Fruit fly (Drosophila melanogaster) whole organism, adult: ENCODE results near the gene Nopp140.

ENCODE experiments used
- CG11617 ChIP-seq: fragments of 200-800 bp; sonication (Bioruptor generic); optimal IDR thresholded peaks from 2 replicates; lab custom pipeline; 2017; ENCODE audit warnings: mild to moderate bottlenecking, missing biosample characterization, missing genetic modification reagents, missing genetic modification characterization
- CG12768 ChIP-seq: fragments of 200-800 bp; sonication (Bioruptor generic); optimal IDR thresholded peaks from 2 replicates; lab custom pipeline; 2017; ENCODE audit warnings: missing biosample characterization, missing genetic modification characterization, mild to moderate bottlenecking, moderate library complexity, missing genetic modification reagents
- CG14711 ChIP-seq: fragments of 200-800 bp; sonication (Bioruptor generic); optimal IDR thresholded peaks from 2 replicates; lab custom pipeline; 2018; ENCODE audit warnings: missing biosample characterization, mild to moderate bottlenecking, missing genetic modification characterization, moderate library complexity
- CG1620 ChIP-seq: fragments of 200-800 bp; sonication (Bioruptor generic); optimal IDR thresholded peaks from 2 replicates; lab custom pipeline; 2016; ENCODE audit warnings: missing biosample characterization, missing genetic modification characterization
- CG33017 ChIP-seq: fragments of 200-800 bp; sonication (Bioruptor generic); optimal IDR thresholded peaks from 2 replicates; lab custom pipeline; 2018; ENCODE audit warnings: missing biosample characterization, mild to moderate bottlenecking, missing genetic modification characterization, moderate library complexity
- CG5204 ChIP-seq: fragments of 200-800 bp; sonication (Bioruptor generic); optimal IDR thresholded peaks from 2 replicates; lab custom pipeline; 2016; ENCODE audit warnings: missing biosample characterization, missing genetic modification characterization
- CG7045 ChIP-seq: fragments of 200-800 bp; sonication (Bioruptor generic); optimal IDR thresholded peaks from 2 replicates; lab custom pipeline; 2017; ENCODE audit warnings: missing biosample characterization, mild to moderate bottlenecking, missing genetic modification characterization
- CG7101 ChIP-seq: fragments of 200-800 bp; sonication (Bioruptor generic); optimal IDR thresholded peaks from 2 replicates; lab custom pipeline; 2018; ENCODE audit warnings: missing biosample characterization, mild to moderate bottlenecking, missing genetic modification characterization, moderate library complexity
- Clk ChIP-seq: fragments of 200-800 bp; sonication (Bioruptor generic); optimal IDR thresholded peaks from 2 replicates; lab custom pipeline; 2017; ENCODE audit warnings: missing biosample characterization, missing genetic modification characterization
- Crg-1 ChIP-seq: fragments of 200-800 bp; sonication (Bioruptor generic); optimal IDR thresholded peaks from 2 replicates; lab custom pipeline; 2016; ENCODE audit warnings: missing biosample characterization, missing genetic modification characterization
- Hr96 ChIP-seq: fragments of 200-800 bp; sonication (Bioruptor generic); optimal IDR thresholded peaks from 2 replicates; lab custom pipeline; 2016; ENCODE audit warnings: missing biosample characterization, missing genetic modification characterization
- Mnt ChIP-seq: fragments of 200-800 bp; sonication (Bioruptor generic); optimal IDR thresholded peaks from 2 replicates; lab custom pipeline; 2016; ENCODE audit warnings: missing biosample characterization, mild to moderate bottlenecking, missing genetic modification characterization
- bab1 ChIP-seq: fragments of 200-800 bp; sonication (Bioruptor generic); optimal IDR thresholded peaks from 3 replicates; lab custom pipeline; 2019; ENCODE audit warnings: missing biosample characterization, mild to moderate bottlenecking, missing genetic modification characterization, moderate library complexity
- cic ChIP-seq: fragments of 200-800 bp; sonication (Bioruptor generic); optimal IDR thresholded peaks from 2 replicates; lab custom pipeline; 2017; ENCODE audit warnings: missing biosample characterization, mild to moderate bottlenecking, missing genetic modification characterization, moderate library complexity
- cnc ChIP-seq, 2 experiments: fragments of >200 bp; optimal IDR thresholded peaks; 2 replicates each; lab custom pipeline; 2017
- kay ChIP-seq: fragments of 200-800 bp; sonication (Bioruptor generic); peaks from one replicate; lab custom pipeline; 2016; ENCODE audit warnings: missing biosample characterization, missing genetic modification characterization, borderline replicate concordance
- ovo ChIP-seq: fragments of 200-800 bp; sonication (Bioruptor generic); optimal IDR thresholded peaks from 2 replicates; lab custom pipeline; 2016; ENCODE audit warnings: missing biosample characterization, missing genetic modification characterization
- pad ChIP-seq: fragments of 200-800 bp; sonication (Bioruptor generic); optimal IDR thresholded peaks from 3 replicates; lab custom pipeline; 2017; ENCODE audit warnings: missing biosample characterization, missing genetic modification characterization, mild to moderate bottlenecking, moderate library complexity, missing genetic modification reagents
- tj ChIP-seq: fragments of 200-800 bp; sonication (Bioruptor generic); optimal IDR thresholded peaks from 3 replicates; lab custom pipeline; 2017; ENCODE audit warnings: missing biosample characterization, mild to moderate bottlenecking, missing genetic modification characterization, moderate library complexity
- toe ChIP-seq: fragments of 200-800 bp; sonication (Bioruptor generic); optimal IDR thresholded peaks from 2 replicates; lab custom pipeline; 2016; ENCODE audit warnings: missing biosample characterization, missing genetic modification characterization

Nopp140 gene

dm6 chr3L:21848320-21848719, 15.7 kb downstream of the Nopp140 start:
- TF ChIP-seq cnc (optimal IDR thresholded peaks at IDR 0.05; lab: Kevin White, UChicago) (no peak), CG33017 (no peak), kay (no peak), Hr96 (no peak), CG1620 (GFP tag; lab: Kevin White, UChicago) (no peak), bab1 (GFP tag; lab: Kevin White, UChicago) (no peak), CG5204 (no peak), CG11617 (GFP tag; lab: Kevin White, UChicago) (no peak), CG14711 (tag; lab: Kevin White, UChicago) (no peak), CG7045 (GFP tag; lab: Kevin White, UChicago) (no peak), cic (GFP tag; lab: Kevin White, UChicago) (no peak), CG7101 (tag; lab: Kevin White, UChicago) (no peak), Crg-1 (GFP tag; lab: Kevin White, UChicago) (no peak), pad (GFP tag; lab: Kevin White, UChicago) (no peak), Clk (no peak), tj (GFP tag; lab: Kevin White, UChicago) (no peak)

dm6 chr3L:21859299-21860052, 26.9 kb downstream of the Nopp140 start:
- no peak for TF ChIP-seq pad (GFP tag; lab: Kevin White, UChicago)
- TF ChIP-seq CG14711 (tag; lab: Kevin White, UChicago) = no peak

- no peak for TF ChIP-seq CG12768 (GFP tag; lab: Kevin White, UChicago)
- no peak for TF ChIP-seq CG7045 (GFP tag; lab: Kevin White, UChicago)
- TF ChIP-seq CG33017 = no peak
- no peak for TF ChIP-seq cnc (optimal IDR thresholded peaks at IDR 0.05; lab: Kevin White, UChicago)
- no peak for TF ChIP-seq CG7101 (tag; lab: Kevin White, UChicago)
- no peak for TF ChIP-seq Hr96
- TF ChIP-seq pad (GFP tag; lab: Kevin White, UChicago) = no peak
- TF ChIP-seq kay = no peak
- no peak for TF ChIP-seq toe
- no peak for TF ChIP-seq Mnt (GFP tag; lab: Kevin White, UChicago)
- no peak for TF ChIP-seq Clk
- TF ChIP-seq CG1620 (GFP tag; lab: Kevin White, UChicago) = no peak
- TF ChIP-seq Crg-1 (GFP tag; lab: Kevin White, UChicago) = no peak
- TF ChIP-seq CG11617 (GFP tag; lab: Kevin White, UChicago) = no peak
- TF ChIP-seq tj (GFP tag; lab: Kevin White, UChicago) = no peak
These were observed 39.2 kb downstream of the Nopp140 start for dm6 chr3L:21871804-21872203.

- no peak for TF ChIP-seq kay
- TF ChIP-seq bab1 (GFP tag; lab: Kevin White, UChicago) = no peak
- no peak for TF ChIP-seq Mnt (GFP tag; lab: Kevin White, UChicago)
- no peak for TF ChIP-seq CG5204
- no peak for TF ChIP-seq toe
- no peak for TF ChIP-seq CG12768 (GFP tag; lab: Kevin White, UChicago)
- no peak for TF ChIP-seq tj (GFP tag; lab: Kevin White, UChicago)
- no peak for TF ChIP-seq CG11617 (GFP tag; lab: Kevin White, UChicago)
- no peak for TF ChIP-seq ovo (GFP tag; lab: Kevin White, UChicago)
- no peak for TF ChIP-seq Crg-1 (GFP tag; lab: Kevin White, UChicago)
- no peak for TF ChIP-seq Hr96
- TF ChIP-seq pad (GFP tag; lab: Kevin White, UChicago) = no peak
- TF ChIP-seq CG7045 (GFP tag; lab: Kevin White, UChicago) = no peak
- TF ChIP-seq CG14711 (tag; lab: Kevin White, UChicago) = no peak
- no peak for TF ChIP-seq cnc (optimal IDR thresholded peaks at IDR 0.05; lab: Kevin White, UChicago)
- no peak for TF ChIP-seq cic (GFP tag; lab: Kevin White, UChicago)
- TF ChIP-seq Clk = no peak
These were observed 45.7 kb downstream of the Nopp140 start for dm6 chr3L:21878285-21878684.

- peak; percentile 59 for TF ChIP-seq Crg-1 (GFP tag; lab: Kevin White, UChicago)
- TF ChIP-seq CG33017 = peak; percentile 40
- peak; percentile 87 for TF ChIP-seq pad (GFP tag; lab: Kevin White, UChicago)
- TF ChIP-seq CG7045 (GFP tag; lab: Kevin White, UChicago) = peak; percentile 36
- TF ChIP-seq cnc (optimal IDR thresholded peaks at IDR 0.05; lab: Kevin White, UChicago) = no peak
- TF ChIP-seq toe = no peak
- TF ChIP-seq ovo (GFP tag; lab: Kevin White, UChicago) = peak; percentile 68
- TF ChIP-seq CG11617 (GFP tag; lab: Kevin White, UChicago) = peak; percentile 37
- peak; percentile 49 for TF ChIP-seq Mnt (GFP tag; lab: Kevin White, UChicago)
- TF ChIP-seq cic (GFP tag; lab: Kevin White, UChicago) = peak; percentile 67
- peak; percentile 68 for TF ChIP-seq CG7101 (tag; lab: Kevin White, UChicago)
- TF ChIP-seq CG12768 (GFP tag; lab: Kevin White, UChicago) = peak; percentile 51
- TF ChIP-seq Hr96 = peak; percentile 27
- peak; percentile 32 for TF ChIP-seq CG14711 (tag; lab: Kevin White, UChicago)
- TF ChIP-seq CG1620 (GFP tag; lab: Kevin White, UChicago) = no peak
- no peak for TF ChIP-seq kay
- no peak for TF ChIP-seq Clk
- peak; percentile 58 for TF ChIP-seq tj (GFP tag; lab: Kevin White, UChicago)
- no peak for TF ChIP-seq CG5204
- peak; percentile 51 for TF ChIP-seq bab1 (GFP tag; lab: Kevin White, UChicago)
These were observed 46.8 kb downstream of the Nopp140 start for dm6 chr3L:21879344-21879743.

dm6 chr3L:21880398-21880810, 47.8 kb downstream of the Nopp140 start:
- peak; percentile 57 for TF ChIP-seq CG1620 (GFP tag; lab: Kevin White, UChicago)
- peak; percentile 78 for TF ChIP-seq pad (GFP tag; lab: Kevin White, UChicago)
- TF ChIP-seq cnc (optimal IDR thresholded peaks at IDR 0.05; lab: Kevin White, UChicago) = no peak
- TF ChIP-seq Mnt (GFP tag; lab: Kevin White, UChicago) = peak; percentile 67
- TF ChIP-seq CG7045 (GFP tag; lab: Kevin White, UChicago) = peak; percentile 94
- peak; percentile 96 for TF ChIP-seq CG7101 (tag; lab: Kevin White, UChicago)
- TF ChIP-seq Crg-1 (GFP tag; lab: Kevin White, UChicago) = peak; percentile 85
- no peak for TF ChIP-seq kay
- TF ChIP-seq bab1 (GFP tag; lab: Kevin White, UChicago) = peak; percentile 96
- peak; percentile 86 for TF ChIP-seq Clk
- peak; percentile 71 for TF ChIP-seq CG5204
- TF ChIP-seq tj (GFP tag; lab: Kevin White, UChicago) = peak; percentile 70
- peak; percentile 94 for TF ChIP-seq CG33017
- TF ChIP-seq Hr96 = peak; percentile 80
- peak; percentile 36 for TF ChIP-seq ovo (GFP tag; lab: Kevin White, UChicago)
- TF ChIP-seq CG14711 (tag; lab: Kevin White, UChicago) = peak; percentile 93
- TF ChIP-seq cic (GFP tag; lab: Kevin White, UChicago) = peak; percentile 76
- peak; percentile 95 for TF ChIP-seq CG12768 (GFP tag; lab: Kevin White, UChicago)
- peak; percentile 62 for TF ChIP-seq toe
- peak; percentile 93 for TF ChIP-seq CG11617 (GFP tag; lab: Kevin White, UChicago)
